Fruit fly (Drosophila melanogaster): ENCODE measurements around the gene klar.
A peak's percentile ranks its signal among the peaks of the same experiment; 100 is the strongest.

dm6 chr3L:385095-385494 is 155.3 kb downstream of the klar start:
- TF ChIP-seq Blimp-1 (GFP tag; optimal IDR thresholded peaks at IDR 0.05) (no peak), Lpt (GFP tag; optimal IDR thresholded peaks at IDR 0.05) (no peak), CG11902 (GFP tag; optimal IDR thresholded peaks at IDR 0.05) (no peak), achi (GFP tag; optimal IDR thresholded peaks at IDR 0.05) (peak; percentile 15), CG10669 (GFP tag; optimal IDR thresholded peaks at IDR 0.05) (peak; percentile 48), ss (GFP tag; optimal IDR thresholded peaks at IDR 0.05) (peak; percentile 26 to 52), CG4318 (GFP tag; optimal IDR thresholded peaks at IDR 0.05) (no peak)

All from whole organism, prepupa.